Worm (Caenorhabditis elegans) whole organism, young adult: ENCODE measurements around the gene crt-1.

ENCODE experiments used
- B0035.1 ChIP-seq: sonication (generic microtip); optimal IDR thresholded peaks from 2 replicates; lab custom pipeline; 2016; ENCODE audit warnings: missing genetic modification characterization, mild to moderate bottlenecking, missing compliant biosample characterization, missing genotype, missing genetic modification reagents
- C06A6.2 ChIP-seq: fragments of 200-800 bp; sonication (Bioruptor generic); conservative IDR thresholded peaks from 2 replicates; pipeline ENCODE4 v1.3.6; 2022; ENCODE audit warnings: missing genetic modification characterization, missing compliant biosample characterization
- C17E4.6 ChIP-seq: fragments of 200-800 bp; sonication (Bioruptor generic); IDR thresholded peaks from 2 replicates; pipeline ENCODE4 v1.3.6; 2022; ENCODE audit warnings: missing genetic modification reagents, missing genetic modification characterization, missing compliant biosample characterization
- F33H1.4 ChIP-seq: fragments of 200-800 bp; sonication (Bioruptor generic); IDR thresholded peaks from 2 replicates; pipeline ENCODE4 v1.3.6; 2022; ENCODE audit warnings: missing genetic modification reagents, missing genetic modification characterization, missing compliant biosample characterization
- F52B5.7 ChIP-seq: sonication (generic microtip); optimal IDR thresholded peaks from 2 replicates; lab custom pipeline; 2016; ENCODE audit warnings: mild to moderate bottlenecking, missing genetic modification characterization, missing compliant biosample characterization
- F57C9.4 ChIP-seq: sonication (generic microtip); optimal IDR thresholded peaks from 2 replicates; lab custom pipeline; 2017; ENCODE audit warnings: mild to moderate bottlenecking, missing genetic modification characterization, missing compliant biosample characterization
- K11D2.4 ChIP-seq: fragments of 200-800 bp; sonication (Bioruptor generic); IDR thresholded peaks from 2 replicates; pipeline ENCODE4 v1.3.6; 2022; ENCODE audit warnings: missing genetic modification reagents, missing genetic modification characterization, missing compliant biosample characterization
- T26A5.8 ChIP-seq: sonication (generic microtip); optimal IDR thresholded peaks from 2 replicates; lab custom pipeline; 2016; ENCODE audit warnings: missing genetic modification characterization, missing compliant biosample characterization
- Y79H2A.3 ChIP-seq: fragments of 200-800 bp; sonication (Bioruptor generic); conservative IDR thresholded peaks from 2 replicates; pipeline ENCODE4 v1.3.6; 2022; ENCODE audit warnings: missing genetic modification reagents, missing genetic modification characterization, missing compliant biosample characterization
- attf-5 ChIP-seq: fragments of 200-800 bp; sonication (Bioruptor generic); optimal IDR thresholded peaks from 2 replicates; lab custom pipeline; 2018; ENCODE audit warnings: mild to moderate bottlenecking, missing genetic modification characterization, missing compliant biosample characterization
- attf-6 ChIP-seq: fragments of 200-800 bp; sonication (Bioruptor generic); IDR thresholded peaks from 2 replicates; pipeline ENCODE4 v1.3.6; 2022; ENCODE audit warnings: missing genetic modification reagents, missing genetic modification characterization, missing compliant biosample characterization
- bed-1 ChIP-seq: fragments of 200-800 bp; sonication (Bioruptor generic); IDR thresholded peaks from 2 replicates; pipeline ENCODE4 v1.3.6; 2022; ENCODE audit warnings: missing genetic modification reagents, missing genetic modification characterization, missing compliant biosample characterization
- ccch-3 ChIP-seq: fragments of 200-800 bp; sonication (Bioruptor generic); optimal IDR thresholded peaks from 2 replicates; lab custom pipeline; 2018; ENCODE audit warnings: mild to moderate bottlenecking, missing genetic modification characterization, missing compliant biosample characterization
- cebp-2 ChIP-seq: fragments of 200-800 bp; sonication (Bioruptor generic); IDR thresholded peaks from 2 replicates; pipeline ENCODE4 v1.3.6; 2022; ENCODE audit warnings: missing genetic modification characterization, missing compliant biosample characterization
- ceh-100 ChIP-seq: fragments of 200-800 bp; sonication (Bioruptor generic); IDR thresholded peaks from 2 replicates; pipeline ENCODE4 v1.3.6; 2022; ENCODE audit warnings: missing genetic modification reagents, missing genetic modification characterization, missing compliant biosample characterization
- ceh-27 ChIP-seq: fragments of 200-800 bp; sonication (Bioruptor generic); optimal IDR thresholded peaks from 2 replicates; lab custom pipeline; 2018; ENCODE audit warnings: mild to moderate bottlenecking, missing genetic modification characterization, moderate library complexity, missing compliant biosample characterization
- ceh-40 ChIP-seq: fragments of 200-800 bp; sonication (Bioruptor generic); IDR thresholded peaks from 2 replicates; pipeline ENCODE4 v1.3.6; 2022; ENCODE audit warnings: missing genetic modification characterization, missing compliant biosample characterization
- ceh-58 ChIP-seq: fragments of 200-800 bp; sonication (Bioruptor generic); IDR thresholded peaks from 2 replicates; pipeline ENCODE4 v1.3.6; 2022; ENCODE audit warnings: missing genetic modification characterization, missing compliant biosample characterization
- chd-7 ChIP-seq: sonication (generic microtip); optimal IDR thresholded peaks from 2 replicates; lab custom pipeline; 2016; ENCODE audit warnings: mild to moderate bottlenecking, missing genetic modification characterization, moderate library complexity, missing compliant biosample characterization
- egl-18 ChIP-seq: fragments of 200-800 bp; sonication (Bioruptor generic); IDR thresholded peaks from 2 replicates; pipeline ENCODE4 v1.3.6; 2022; ENCODE audit warnings: missing genetic modification reagents, missing genetic modification characterization, missing compliant biosample characterization
- hlh-26 ChIP-seq: fragments of 200-800 bp; sonication (Bioruptor generic); conservative IDR thresholded peaks from 2 replicates; pipeline ENCODE4 v1.3.6; 2022; ENCODE audit warnings: missing genetic modification reagents, missing genetic modification characterization, missing compliant biosample characterization
- let-607 ChIP-seq, 2 experiments: fragments of 200-800 bp in 1 of 2; sonication (Bioruptor generic) in 1 of 2; sonication (generic microtip) in 1 of 2; optimal IDR thresholded peaks; 2 replicates each; lab custom pipeline; 2016 to 2018; ENCODE audit warnings: mild to moderate bottlenecking in 2 of 2, missing compliant biosample characterization in 2 of 2, missing genetic modification characterization in 2 of 2, moderate library complexity in 2 of 2, missing genotype in 1 of 2
- lir-1 ChIP-seq: fragments of 200-800 bp; sonication (Bioruptor generic); conservative IDR thresholded peaks from 2 replicates; pipeline ENCODE4 v1.3.6; 2022; ENCODE audit warnings: missing genetic modification reagents, missing genetic modification characterization, missing compliant biosample characterization
- lsy-27 ChIP-seq: sonication (generic microtip); optimal IDR thresholded peaks from 2 replicates; lab custom pipeline; 2017; ENCODE audit warnings: missing genetic modification characterization, mild to moderate bottlenecking, missing compliant biosample characterization, antibody characterized with exemption, missing genotype, borderline replicate concordance; ENCODE audit not compliant: insufficient read depth
- madf-6 ChIP-seq: fragments of 200-800 bp; sonication (Bioruptor generic); IDR thresholded peaks from 2 replicates; pipeline ENCODE4 v1.3.6; 2022; ENCODE audit warnings: missing genetic modification reagents, missing genetic modification characterization, missing compliant biosample characterization
- madf-8 ChIP-seq: fragments of 200-800 bp; sonication (Bioruptor generic); conservative IDR thresholded peaks from 2 replicates; pipeline ENCODE4 v1.3.6; 2022; ENCODE audit warnings: missing genetic modification reagents, missing genetic modification characterization, missing compliant biosample characterization
- mel-28 ChIP-seq: sonication (generic microtip); optimal IDR thresholded peaks from 2 replicates; lab custom pipeline; 2016; ENCODE audit warnings: borderline replicate concordance, mild to moderate bottlenecking, missing genetic modification characterization, missing compliant biosample characterization
- mxl-1 ChIP-seq: sonication (generic microtip); optimal IDR thresholded peaks from 2 replicates; lab custom pipeline; 2016; ENCODE audit warnings: missing genetic modification characterization, missing compliant biosample characterization
- nfyb-1 ChIP-seq: fragments of 200-800 bp; sonication (Bioruptor generic); IDR thresholded peaks from 2 replicates; pipeline ENCODE4 v1.3.6; 2022; ENCODE audit warnings: missing genetic modification reagents, missing genetic modification characterization, missing compliant biosample characterization
- rcor-1 ChIP-seq: fragments of 200-800 bp; sonication (Bioruptor generic); IDR thresholded peaks from 2 replicates; pipeline ENCODE4 v1.3.6; 2022; ENCODE audit warnings: missing genetic modification reagents, missing genetic modification characterization, missing compliant biosample characterization
- repo-1 ChIP-seq: sonication (generic microtip); optimal IDR thresholded peaks from 2 replicates; lab custom pipeline; 2017; ENCODE audit warnings: mild to moderate bottlenecking, missing genetic modification characterization, missing compliant biosample characterization
- sea-2 ChIP-seq: fragments of 200-800 bp; sonication (Bioruptor generic); IDR thresholded peaks from 2 replicates; pipeline ENCODE4 v1.3.6; 2022; ENCODE audit warnings: missing genetic modification characterization, missing compliant biosample characterization
- snpc-1.3 ChIP-seq: sonication (generic microtip); optimal IDR thresholded peaks from 2 replicates; lab custom pipeline; 2017; ENCODE audit warnings: missing genetic modification characterization, mild to moderate bottlenecking, missing compliant biosample characterization, antibody characterized with exemption, moderate library complexity, missing genotype, missing genetic modification reagents; ENCODE audit not compliant: insufficient read depth
- tlf-1 ChIP-seq: fragments of 200-800 bp; sonication (Bioruptor generic); optimal IDR thresholded peaks from 2 replicates; lab custom pipeline; 2018; ENCODE audit warnings: mild to moderate bottlenecking, missing genetic modification characterization, missing compliant biosample characterization
- unc-62 ChIP-seq: fragments of 150-350 bp; optimal IDR thresholded peaks from 2 replicates; lab custom pipeline; 2014; ENCODE audit warnings: missing biosample characterization, missing genetic modification reagents, missing genetic modification characterization
- ztf-22 ChIP-seq: fragments of 200-800 bp; sonication (Bioruptor generic); optimal IDR thresholded peaks from 2 replicates; lab custom pipeline; 2018; ENCODE audit warnings: mild to moderate bottlenecking, missing genetic modification characterization, moderate library complexity, missing compliant biosample characterization

The crt-1 gene

ce11 chrV:6138167-6138566 is 37.8 kb upstream of the crt-1 start:
- TF ChIP-seq sea-2 (GFP tag; lab: Robert Waterston, UW) (no peak), F52B5.7 (tag; lab: Kevin White, UChicago) (no peak), snpc-1.3 (tag; lab: Kevin White, UChicago) (no peak), rcor-1 (GFP tag; lab: Robert Waterston, UW) (no peak), mel-28 (no peak)

DNA sequence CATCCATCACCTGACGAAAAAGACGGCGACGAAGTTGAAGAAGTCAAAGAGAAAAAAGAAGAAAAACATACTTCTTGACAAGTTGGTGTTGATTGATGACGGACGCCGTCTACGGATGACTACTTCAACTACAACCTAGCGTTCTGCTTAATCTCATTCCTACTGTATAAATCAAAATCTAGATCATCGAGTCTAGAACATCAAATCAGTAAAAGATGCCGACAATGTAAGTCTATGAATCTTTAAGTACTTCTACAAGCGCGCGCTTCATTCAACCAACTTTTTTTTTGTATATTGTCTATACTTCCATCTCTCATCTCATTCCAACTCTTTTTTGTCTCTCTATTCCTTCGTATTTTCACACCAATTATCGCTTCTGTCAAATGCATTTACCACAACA is 35.1 kb upstream of the crt-1 start:
- TF ChIP-seq ztf-22 (GFP tag; lab: Kevin White, UChicago) (no peak), cebp-2 (GFP tag; lab: Robert Waterston, UW) (0 out of 2 replicates have a peak, but pooled peaks have one; percentile 46), B0035.1 (tag; lab: Kevin White, UChicago) (no peak)
- TF ChIP-seq, all 124 proteins: peak for 1

ce11 chrV:6131100-6131499 is 30.8 kb upstream of the crt-1 start, which contains the start of gene exp-2:
exp-2 (plus strand) TSS chrV:6131400.
- no peak for TF ChIP-seq bed-1 (GFP tag; lab: Robert Waterston, UW)
- no peak for TF ChIP-seq F33H1.4 (GFP tag; lab: Robert Waterston, UW)
- no peak for TF ChIP-seq tlf-1 (GFP tag; lab: Kevin White, UChicago)
- TF ChIP-seq nfyb-1 (GFP tag; lab: Robert Waterston, UW) = no peak
- TF ChIP-seq lsy-27 (tag; lab: Kevin White, UChicago) = no peak
- no peak for TF ChIP-seq K11D2.4 (GFP tag; lab: Robert Waterston, UW)
- TF ChIP-seq C06A6.2 = no peak
- no peak for TF ChIP-seq attf-5 (GFP tag; lab: Kevin White, UChicago)
- TF ChIP-seq T26A5.8 (tag; lab: Kevin White, UChicago) = no peak
- no peak for TF ChIP-seq ceh-27 (GFP tag; lab: Kevin White, UChicago)
- TF ChIP-seq F52B5.7 (tag; lab: Kevin White, UChicago) = no peak
- no peak for TF ChIP-seq madf-6
- no peak for TF ChIP-seq mxl-1 (tag; lab: Kevin White, UChicago)
- no peak for TF ChIP-seq cebp-2 (GFP tag; lab: Robert Waterston, UW)
- no peak for TF ChIP-seq chd-7 (tag; lab: Kevin White, UChicago)
- TF ChIP-seq C17E4.6 = no peak
- no peak for TF ChIP-seq Y79H2A.3 (GFP tag; lab: Robert Waterston, UW)

DNA sequence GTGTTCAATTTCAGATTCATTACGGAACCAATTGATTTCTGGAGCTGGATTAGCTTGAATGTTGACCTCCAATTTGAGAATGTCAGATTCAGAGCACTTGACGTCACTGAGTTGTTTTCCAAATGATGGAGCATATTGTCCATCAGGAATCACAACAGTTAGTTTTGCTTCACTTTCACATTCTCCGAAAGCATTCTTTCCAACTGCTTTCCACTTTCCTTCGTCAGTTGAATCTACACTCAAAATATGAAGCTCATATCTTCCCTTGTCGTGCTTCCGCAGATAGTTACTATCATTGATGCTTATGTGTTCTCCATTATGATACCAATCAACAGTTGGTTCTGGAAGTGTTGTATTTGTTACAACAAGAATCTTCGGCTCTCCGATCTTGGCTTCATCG is 28.0 kb upstream of the crt-1 start:
- TF ChIP-seq ceh-58 (GFP tag; lab: Robert Waterston, UW) (no peak), repo-1 (no peak), madf-8 (GFP tag; lab: Robert Waterston, UW) (no peak), Y79H2A.3 (GFP tag; lab: Robert Waterston, UW) (no peak), hlh-26 (no peak), unc-62 (GFP tag; lab: Kevin White, UChicago) (no peak), let-607 (tag; optimal IDR thresholded peaks at IDR 0.05; lab: Kevin White, UChicago) (no peak)

- TF ChIP-seq mxl-1 (tag; lab: Kevin White, UChicago) (no peak), ceh-100 (no peak), ccch-3 (GFP tag; lab: Kevin White, UChicago) (no peak), F57C9.4 (tag; lab: Kevin White, UChicago) (no peak), attf-6 (GFP tag; lab: Robert Waterston, UW) (no peak), ceh-40 (no peak), lir-1 (GFP tag; lab: Robert Waterston, UW) (no peak), egl-18 (GFP tag; lab: Robert Waterston, UW) (no peak)
- TF ChIP-seq, all 124 proteins: peak for 0
Measured at ce11 chrV:6121659-6122058, 21.3 kb upstream of the crt-1 start.
